Fruit fly (Drosophila melanogaster): Measurements from ENCODE around the gene CG17224.

DNA sequence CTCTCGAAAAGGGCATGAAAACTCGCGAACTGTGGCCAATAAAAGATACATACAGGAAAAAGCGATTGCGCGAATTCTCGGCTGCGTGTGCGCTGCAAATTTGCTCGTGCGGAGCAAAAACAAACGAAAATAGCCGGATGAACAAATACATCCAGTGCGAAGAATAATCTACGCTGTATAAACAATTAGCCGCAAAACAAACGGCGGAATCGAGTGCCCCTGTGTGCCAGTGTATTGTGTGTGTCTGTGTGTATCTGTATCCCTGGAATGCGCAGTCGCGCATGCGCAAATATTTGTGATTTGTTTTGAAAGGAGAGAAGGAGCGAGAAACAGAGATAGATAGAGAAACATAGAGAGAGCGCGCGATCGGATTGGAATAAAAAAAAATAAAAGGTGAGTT lies 18.5 kb downstream of the CG17224 start:
- TF ChIP-seq lz (GFP tag; optimal IDR thresholded peaks at IDR 0.05) (no peak), Sox102F (GFP tag; optimal IDR thresholded peaks at IDR 0.05) (no peak), Ets21C (GFP tag; optimal IDR thresholded peaks at IDR 0.05) (no peak)

Measured in whole organism, prepupa.